Worm (Caenorhabditis elegans) whole organism, L1 larva: Measurements from ENCODE around the gene H13N06.7.
A peak's percentile ranks its signal among the peaks of the same experiment; 100 is the strongest.

Source experiments
- C04F5.9 ChIP-seq: sonication (generic microtip); optimal IDR thresholded peaks from 2 replicates; lab custom pipeline; 2016; ENCODE audit warnings: missing genetic modification characterization, missing compliant biosample characterization
- C34B4.2 ChIP-seq: sonication (generic microtip); optimal IDR thresholded peaks from 2 replicates; lab custom pipeline; 2017; ENCODE audit warnings: mild to moderate bottlenecking, missing genetic modification characterization, missing compliant biosample characterization
- aha-1 ChIP-seq: fragments of 150-350 bp; optimal IDR thresholded peaks from 2 replicates; lab custom pipeline; 2014; ENCODE audit warnings: missing biosample characterization, missing genetic modification characterization
- alr-1 ChIP-seq: fragments of 200-800 bp; sonication (Bioruptor generic); optimal IDR thresholded peaks from 2 replicates; lab custom pipeline; 2018; ENCODE audit warnings: borderline replicate concordance, mild to moderate bottlenecking, missing genetic modification characterization, missing compliant biosample characterization
- aly-2 ChIP-seq: fragments of 150-350 bp; optimal IDR thresholded peaks from 2 replicates; lab custom pipeline; 2014; ENCODE audit warnings: missing biosample characterization, missing genetic modification characterization
- ama-1 ChIP-seq: fragments of 150-350 bp; optimal IDR thresholded peaks from 2 replicates; lab custom pipeline; 2014
- ceh-63 ChIP-seq: fragments of 200-800 bp; sonication (Bioruptor generic); optimal IDR thresholded peaks from 2 replicates; lab custom pipeline; 2018; ENCODE audit warnings: mild to moderate bottlenecking, missing genetic modification characterization, missing compliant biosample characterization
- ceh-82 ChIP-seq, 3 experiments: fragments of 150-350 bp in 1 of 3; sonication (generic microtip) in 2 of 3; optimal IDR thresholded peaks; 2 replicates each; lab custom pipeline; 2014 to 2017; ENCODE audit warnings: missing biosample characterization in 3 of 3, missing genetic modification characterization in 3 of 3
- ceh-88 ChIP-seq: fragments of 200-800 bp; sonication (Bioruptor generic); IDR thresholded peaks from 2 replicates; pipeline ENCODE4 v1.3.6; 2022; ENCODE audit warnings: missing genetic modification characterization, missing compliant biosample characterization
- ceh-90 ChIP-seq: sonication (generic microtip); optimal IDR thresholded peaks from 2 replicates; lab custom pipeline; 2016; ENCODE audit warnings: missing genetic modification characterization, missing compliant biosample characterization
- dpl-1 ChIP-seq, 3 experiments: fragments of 150-350 bp in 2 of 3; sonication (generic microtip) in 1 of 3; optimal IDR thresholded peaks; 2 replicates each; lab custom pipeline; 2014 to 2017; ENCODE audit warnings: missing biosample characterization in 3 of 3, missing genetic modification characterization in 3 of 3, missing genetic modification reagents in 3 of 3
- dsc-1 ChIP-seq: sonication (generic microtip); optimal IDR thresholded peaks from 2 replicates; lab custom pipeline; 2016; ENCODE audit warnings: mild to moderate bottlenecking, missing genetic modification characterization, missing compliant biosample characterization
- egl-13 ChIP-seq: sonication (generic microtip); optimal IDR thresholded peaks from 2 replicates; lab custom pipeline; 2016; ENCODE audit warnings: missing genotype, missing genetic modification reagents, missing genetic modification characterization, missing compliant biosample characterization
- egl-27 ChIP-seq, 2 experiments: fragments of 150-350 bp in 1 of 2; sonication (generic microtip); optimal IDR thresholded peaks; 3 replicates each; lab custom pipeline; 2017 to 2018; ENCODE audit warnings: missing biosample characterization in 2 of 2, missing genetic modification characterization in 2 of 2, missing genetic modification reagents in 2 of 2
- elt-2 ChIP-seq: sonication (generic microtip); optimal IDR thresholded peaks from 2 replicates; lab custom pipeline; 2016; ENCODE audit warnings: missing genetic modification characterization, mild to moderate bottlenecking, inconsistent platforms, missing compliant biosample characterization, missing genetic modification reagents
- fkh-8 ChIP-seq: sonication (generic microtip); optimal IDR thresholded peaks from 2 replicates; lab custom pipeline; 2016; ENCODE audit warnings: mild to moderate bottlenecking, missing genetic modification characterization, missing compliant biosample characterization
- fos-1 ChIP-seq: fragments of 150-350 bp; optimal IDR thresholded peaks from 2 replicates; lab custom pipeline; 2014; ENCODE audit warnings: missing biosample characterization, missing genetic modification characterization
- grh-1 ChIP-seq: fragments of 200-800 bp; sonication (Bioruptor generic); IDR thresholded peaks from 2 replicates; pipeline ENCODE4 v1.3.6; 2022; ENCODE audit warnings: missing genetic modification reagents, missing genetic modification characterization, missing compliant biosample characterization
- hlh-4 ChIP-seq: sonication (generic microtip); optimal IDR thresholded peaks from 2 replicates; lab custom pipeline; 2016; ENCODE audit warnings: mild to moderate bottlenecking, missing genetic modification characterization, missing compliant biosample characterization
- isw-1 ChIP-seq: fragments of 200-800 bp; sonication (Bioruptor generic); IDR thresholded peaks from 2 replicates; pipeline ENCODE4 v1.3.6; 2022; ENCODE audit warnings: missing genetic modification characterization, missing compliant biosample characterization
- lin-13 ChIP-seq: fragments of 150-350 bp; optimal IDR thresholded peaks from 2 replicates; lab custom pipeline; 2014; ENCODE audit warnings: missing biosample characterization, missing genetic modification reagents, missing genetic modification characterization
- lin-14 ChIP-seq: fragments of 200-800 bp; sonication (Bioruptor generic); optimal IDR thresholded peaks from 2 replicates; lab custom pipeline; 2018; ENCODE audit warnings: mild to moderate bottlenecking, missing genetic modification characterization, moderate library complexity, missing compliant biosample characterization
- lin-35 ChIP-seq, 2 experiments: fragments of 150-350 bp; optimal IDR thresholded peaks; 2 replicates each; lab custom pipeline; 2014; ENCODE audit warnings: missing biosample characterization in 2 of 2, missing genetic modification characterization in 2 of 2, missing genetic modification reagents in 2 of 2
- lin-39 ChIP-seq: fragments of 150-350 bp; optimal IDR thresholded peaks from 2 replicates; lab custom pipeline; 2014; ENCODE audit warnings: missing biosample characterization, missing genetic modification reagents, missing genetic modification characterization
- lsy-2 ChIP-seq, 2 experiments: fragments of 150-350 bp; optimal IDR thresholded peaks; 2 replicates each; lab custom pipeline; 2014; ENCODE audit warnings: missing biosample characterization in 2 of 2, missing genetic modification characterization in 2 of 2
- mdl-1 ChIP-seq, 2 experiments: fragments of 150-350 bp; optimal IDR thresholded peaks; 2 replicates each; lab custom pipeline; 2014 to 2017; ENCODE audit warnings: missing biosample characterization in 2 of 2, missing genetic modification characterization in 2 of 2, inconsistent platforms in 1 of 2
- nhr-47 ChIP-seq: sonication (generic microtip); optimal IDR thresholded peaks from 2 replicates; lab custom pipeline; 2016; ENCODE audit warnings: mild to moderate bottlenecking, missing genetic modification characterization, moderate library complexity, missing compliant biosample characterization
- nhr-71 ChIP-seq: sonication (generic microtip); optimal IDR thresholded peaks from 2 replicates; lab custom pipeline; 2016; ENCODE audit warnings: mild to moderate bottlenecking, missing genetic modification characterization, moderate library complexity, missing compliant biosample characterization
- nhr-85 ChIP-seq: sonication (generic microtip); peaks from one replicate; lab custom pipeline; 2016; ENCODE audit warnings: missing genetic modification characterization, inconsistent platforms, missing compliant biosample characterization
- pax-3 ChIP-seq: fragments of 200-800 bp; sonication (Bioruptor generic); optimal IDR thresholded peaks from 2 replicates; lab custom pipeline; 2018; ENCODE audit warnings: mild to moderate bottlenecking, missing genetic modification characterization, moderate library complexity, missing compliant biosample characterization
- skn-1 ChIP-seq: fragments of 150-350 bp; optimal IDR thresholded peaks from 2 replicates; lab custom pipeline; 2014; ENCODE audit warnings: missing biosample characterization, missing genetic modification characterization
- sox-4 ChIP-seq: sonication (generic microtip); optimal IDR thresholded peaks from 2 replicates; lab custom pipeline; 2016; ENCODE audit warnings: missing genetic modification characterization, missing compliant biosample characterization
- sup-37 ChIP-seq: fragments of 200-800 bp; sonication (Bioruptor generic); optimal IDR thresholded peaks from 2 replicates; lab custom pipeline; 2018; ENCODE audit warnings: mild to moderate bottlenecking, missing genetic modification characterization, missing compliant biosample characterization
- tbx-2 ChIP-seq: sonication (generic microtip); optimal IDR thresholded peaks from 2 replicates; lab custom pipeline; 2016; ENCODE audit warnings: missing genetic modification characterization, missing compliant biosample characterization
- unc-86 ChIP-seq: sonication (generic microtip); optimal IDR thresholded peaks from 2 replicates; lab custom pipeline; 2016; ENCODE audit warnings: missing genetic modification characterization, missing compliant biosample characterization
- ztf-11 ChIP-seq, 2 experiments: sonication (generic microtip); optimal IDR thresholded peaks; 2 replicates each; lab custom pipeline; 2016 to 2017; ENCODE audit warnings: missing genetic modification characterization in 2 of 2, missing biosample characterization in 1 of 2, missing compliant biosample characterization in 1 of 2

The H13N06.7 gene

DNA sequence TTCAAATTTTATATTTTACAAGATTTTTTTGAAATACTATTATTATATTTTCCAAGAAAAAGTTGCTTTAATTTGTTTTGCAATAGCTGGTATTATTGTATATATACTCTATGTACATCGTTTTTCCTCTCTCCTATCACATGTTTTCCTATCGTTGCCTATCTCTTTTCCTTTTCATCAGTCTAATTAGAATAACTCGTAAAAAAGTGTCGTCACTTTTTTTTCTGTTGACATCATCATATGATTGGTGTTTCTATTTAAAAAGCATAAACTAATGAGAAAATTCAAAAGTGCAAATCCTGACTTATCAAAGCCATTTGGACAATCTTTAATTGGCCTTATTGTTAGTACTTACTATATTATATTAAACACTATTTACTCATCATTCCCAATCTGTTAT is 33.1 kb downstream of the H13N06.7 start (continued):
- TF ChIP-seq dsc-1 (tag; lab: Kevin White, UChicago) = peak; percentile 92
- TF ChIP-seq tbx-2 (tag; lab: Kevin White, UChicago) = no peak
- TF ChIP-seq alr-1 (tag; lab: Kevin White, UChicago) = no peak
- TF ChIP-seq nhr-85 = no peak
- TF ChIP-seq ama-1 (lab: Kevin White, UChicago) = no peak
- TF ChIP-seq isw-1 (GFP tag; lab: Robert Waterston, UW) = no peak
- TF ChIP-seq sox-4 (tag; lab: Kevin White, UChicago) = peak; percentile 71
- TF ChIP-seq ceh-88 (GFP tag; lab: Robert Waterston, UW) = no peak
- peak; percentile 71 for TF ChIP-seq egl-13
- peak; percentile 40 for TF ChIP-seq fos-1 (tag; lab: Kevin White, UChicago)
- TF ChIP-seq C04F5.9 = no peak
- TF ChIP-seq ztf-11 (tag; optimal IDR thresholded peaks at IDR 0.05; lab: Kevin White, UChicago) = no peak
- no peak for TF ChIP-seq grh-1 (GFP tag; lab: Robert Waterston, UW)
- no peak for TF ChIP-seq lin-13 (GFP tag; lab: Kevin White, UChicago)
- no peak for TF ChIP-seq elt-2 (tag; lab: Kevin White, UChicago)
- no peak for TF ChIP-seq egl-27 (tag; optimal IDR thresholded peaks at IDR 0.05; lab: Kevin White, UChicago)
- no peak for TF ChIP-seq lin-39
- no peak for TF ChIP-seq sup-37
- no peak for TF ChIP-seq ceh-63 (GFP tag; lab: Kevin White, UChicago)
- TF ChIP-seq C34B4.2 (tag; lab: Kevin White, UChicago) = no peak
- no peak for TF ChIP-seq ceh-90
- TF ChIP-seq, all 84 proteins: peak for 19

DNA sequence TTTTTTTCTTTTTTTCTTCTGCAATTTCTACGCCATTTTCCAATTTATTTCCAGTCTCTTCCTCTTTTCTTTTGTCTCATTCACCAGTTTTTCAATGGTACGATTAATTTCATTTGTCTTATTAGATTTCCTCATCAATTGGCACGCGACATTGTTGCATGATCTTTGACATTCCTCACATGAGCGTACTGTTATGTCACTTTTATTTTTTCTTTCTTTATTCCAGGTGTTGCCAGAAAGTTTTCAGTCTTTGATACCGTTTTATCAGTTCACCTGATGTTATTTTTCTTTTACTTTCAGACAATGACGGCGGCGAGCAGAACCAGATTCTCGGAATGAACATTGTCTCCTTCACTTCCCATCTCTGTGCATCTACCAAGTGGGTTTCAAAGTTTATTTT is 34.4 kb downstream of the H13N06.7 start, which contains the start of the genes olrn-1 and C02C6.14:
Gene olrn-1 (plus strand): TSS at position 301 of the 400 bp plus-strand sequence.
Gene C02C6.14 (plus strand): TSS at position 304 of the 400 bp plus-strand sequence.
- TF ChIP-seq unc-86 (tag; lab: Kevin White, UChicago) (no peak), lsy-2 (tag; optimal IDR thresholded peaks at IDR 0.05; lab: Kevin White, UChicago) (no peak), lin-14 (GFP tag; lab: Kevin White, UChicago) (peak; percentile 20), lin-35 (GFP tag; optimal IDR thresholded peaks at IDR 0.05; lab: Kevin White, UChicago) (peak in 1 of 2 experiments; percentile 2), dpl-1 (GFP tag; optimal IDR thresholded peaks at IDR 0.05; lab: Kevin White, UChicago) (no peak), skn-1 (tag; lab: Kevin White, UChicago) (no peak), aha-1 (tag; lab: Kevin White, UChicago) (no peak), ztf-11 (tag; optimal IDR thresholded peaks at IDR 0.05; lab: Kevin White, UChicago) (no peak), ama-1 (lab: Kevin White, UChicago) (no peak), nhr-85 (peak; percentile 5), aly-2 (no peak), mdl-1 (tag; optimal IDR thresholded peaks at IDR 0.05; lab: Kevin White, UChicago) (no peak)

DNA sequence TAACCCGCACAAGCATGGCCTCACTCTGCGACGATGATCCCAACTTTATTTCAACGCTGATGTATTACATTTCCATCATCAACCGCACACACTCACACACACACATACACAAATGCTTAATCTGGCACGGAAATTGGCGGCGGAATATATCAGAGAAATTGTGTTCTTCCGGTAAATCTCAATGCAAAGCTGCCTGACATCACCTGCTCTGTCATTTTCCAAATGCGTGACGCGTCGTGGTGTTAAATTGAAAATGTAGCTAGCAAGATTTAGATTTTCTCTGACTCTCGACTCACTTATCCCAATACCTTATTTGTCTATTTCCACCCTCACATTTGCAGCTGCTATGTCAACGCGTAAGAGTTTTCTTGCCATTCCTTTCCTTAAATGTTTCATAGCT is 36.4 kb downstream of the H13N06.7 start:
- TF ChIP-seq elt-2 (tag; lab: Kevin White, UChicago) (no peak), skn-1 (tag; lab: Kevin White, UChicago) (no peak), unc-86 (tag; lab: Kevin White, UChicago) (no peak), egl-13 (peak; percentile 56), dsc-1 (tag; lab: Kevin White, UChicago) (peak; percentile 74), fkh-8 (tag; lab: Kevin White, UChicago) (peak; percentile 69), nhr-47 (peak; percentile 35), ceh-82 (tag; optimal IDR thresholded peaks at IDR 0.05; lab: Kevin White, UChicago) (no peak), hlh-4 (tag; lab: Kevin White, UChicago) (no peak)

DNA sequence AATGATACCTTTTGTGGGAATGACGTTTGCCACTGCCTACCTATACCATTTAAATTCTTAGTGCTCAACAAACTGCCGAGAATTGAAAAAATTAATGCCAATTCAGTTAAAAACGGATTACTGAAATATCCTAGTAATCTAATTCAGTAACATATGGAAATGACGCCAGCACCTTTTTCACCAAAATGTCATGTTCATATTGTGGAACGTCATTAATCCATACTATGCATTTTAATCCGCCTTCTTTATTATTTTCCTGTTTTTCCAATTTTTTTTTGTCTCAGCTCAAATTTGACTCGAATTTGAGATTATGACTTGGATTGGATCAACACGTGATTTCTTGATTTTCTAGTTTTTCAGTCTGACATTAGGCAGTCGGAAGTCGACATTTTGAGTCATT is 38.5 kb downstream of the H13N06.7 start:
- TF ChIP-seq fkh-8 (tag; lab: Kevin White, UChicago) (peak; percentile 57), dsc-1 (tag; lab: Kevin White, UChicago) (peak; percentile 93), nhr-71 (tag; lab: Kevin White, UChicago) (peak; percentile 2), unc-86 (tag; lab: Kevin White, UChicago) (no peak), pax-3 (tag; lab: Kevin White, UChicago) (peak; percentile 47), dpl-1 (GFP tag; optimal IDR thresholded peaks at IDR 0.05; lab: Kevin White, UChicago) (no peak), nhr-47 (peak; percentile 45), sox-4 (tag; lab: Kevin White, UChicago) (peak; percentile 16)
